Fruit fly (Drosophila melanogaster): ENCODE measurements around the gene Sap47.

Gene Sap47

DNA sequence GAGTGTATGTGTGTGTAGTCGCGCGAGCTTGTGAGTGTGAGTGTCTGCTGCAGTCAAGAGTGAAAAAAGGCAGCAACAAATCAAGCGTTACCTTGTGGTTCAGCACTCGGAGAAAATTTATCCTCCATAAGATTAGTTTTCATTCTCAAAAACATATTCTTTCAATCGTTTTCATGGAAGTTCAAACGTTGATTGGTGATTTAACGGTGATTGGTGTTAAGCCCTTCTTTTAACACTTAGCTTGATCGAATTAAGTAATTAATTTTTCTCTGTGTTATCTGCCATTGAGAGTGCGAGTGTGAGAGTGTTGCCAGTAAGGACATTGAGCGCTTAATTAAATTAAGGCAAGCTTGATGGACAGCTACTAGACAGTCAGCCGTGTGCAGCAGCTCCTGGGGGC is 35.2 kb upstream of the Sap47 start (continued):
- TF ChIP-seq bab2 (GFP tag; optimal IDR thresholded peaks at IDR 0.05) = no peak
- TF ChIP-seq dimm (GFP tag; IDR thresholded peaks at IDR 0.05) = no peak
- TF ChIP-seq lov (optimal IDR thresholded peaks at IDR 0.05) = no peak
- TF ChIP-seq lov (GFP tag; IDR thresholded peaks at IDR 0.05) = no peak
- TF ChIP-seq CG12769 (tag; optimal IDR thresholded peaks at IDR 0.05) = no peak
- TF ChIP-seq CG11398 (GFP tag; optimal IDR thresholded peaks at IDR 0.05) = no peak
- TF ChIP-seq CG10431 (GFP tag; optimal IDR thresholded peaks at IDR 0.05) = no peak
- TF ChIP-seq ab (GFP tag; optimal IDR thresholded peaks at IDR 0.05) = no peak
- no peak for TF ChIP-seq CG5953 (GFP tag; IDR thresholded peaks at IDR 0.05)
- no peak for TF ChIP-seq sob (GFP tag; IDR thresholded peaks at IDR 0.05)
- no peak for TF ChIP-seq CG9215 (GFP tag; IDR thresholded peaks at IDR 0.05)
- TF ChIP-seq Side (GFP tag; optimal IDR thresholded peaks at IDR 0.05) = no peak
- TF ChIP-seq ems (GFP tag; optimal IDR thresholded peaks at IDR 0.05) = no peak
- no peak for TF ChIP-seq Dfd (GFP tag; optimal IDR thresholded peaks at IDR 0.05)
- no peak for TF ChIP-seq CG17186 (GFP tag; optimal IDR thresholded peaks at IDR 0.05)
- no peak for TF ChIP-seq CG12104 (GFP tag; optimal IDR thresholded peaks at IDR 0.05)
- TF ChIP-seq CG18619 (GFP tag; optimal IDR thresholded peaks at IDR 0.05) = no peak
- no peak for TF ChIP-seq Dbx (GFP tag; IDR thresholded peaks at IDR 0.05)
- no peak for TF ChIP-seq CG2202 (tag; optimal IDR thresholded peaks at IDR 0.05)
- TF ChIP-seq hkb (optimal IDR thresholded peaks at IDR 0.05) = no peak
- no peak for TF ChIP-seq hkb (GFP tag; IDR thresholded peaks at IDR 0.05)
- TF ChIP-seq tap (tag; optimal IDR thresholded peaks at IDR 0.05) = no peak
- no peak for TF ChIP-seq CG8478 (optimal IDR thresholded peaks at IDR 0.05)
- no peak for TF ChIP-seq her (GFP tag; optimal IDR thresholded peaks at IDR 0.05)
- TF ChIP-seq lbe (GFP tag; optimal IDR thresholded peaks at IDR 0.05) = no peak
- no peak for TF ChIP-seq hbn (GFP tag; IDR thresholded peaks at IDR 0.05; ENCODE audit: partially characterized antibody)
- TF ChIP-seq CG3407 (GFP tag; optimal IDR thresholded peaks at IDR 0.05) = no peak
- TF ChIP-seq CG4707 (GFP tag; optimal IDR thresholded peaks at IDR 0.05) = no peak
- no peak for TF ChIP-seq seq (GFP tag; IDR thresholded peaks at IDR 0.05)
- no peak for TF ChIP-seq CG6791 (GFP tag; IDR thresholded peaks at IDR 0.05; ENCODE audit: partially characterized antibody)
- no peak for TF ChIP-seq HLH4C (GFP tag; IDR thresholded peaks at IDR 0.05; ENCODE audit: partially characterized antibody)
- no peak for TF ChIP-seq mirr (GFP tag; optimal IDR thresholded peaks at IDR 0.05)
- no peak for TF ChIP-seq Ssrp (tag; optimal IDR thresholded peaks at IDR 0.05)
- no peak for TF ChIP-seq tin (GFP tag; optimal IDR thresholded peaks at IDR 0.05)
- no peak for TF ChIP-seq Bgb (GFP tag; IDR thresholded peaks at IDR 0.05; ENCODE audit: partially characterized antibody)
- no peak for TF ChIP-seq CG13287 (GFP tag; IDR thresholded peaks at IDR 0.05; ENCODE audit: partially characterized antibody)
- no peak for TF ChIP-seq CG1792 (GFP tag; optimal IDR thresholded peaks at IDR 0.05)
- TF ChIP-seq CkIIα-i1 (GFP tag; IDR thresholded peaks at IDR 0.05) = no peak
- TF ChIP-seq Doc3 (GFP tag; IDR thresholded peaks at IDR 0.05; ENCODE audit: partially characterized antibody) = no peak
- no peak for TF ChIP-seq knrl (GFP tag; IDR thresholded peaks at IDR 0.05; ENCODE audit: partially characterized antibody)
- no peak for TF ChIP-seq GATAe (GFP tag; conservative IDR thresholded peaks at IDR 0.05)

DNA sequence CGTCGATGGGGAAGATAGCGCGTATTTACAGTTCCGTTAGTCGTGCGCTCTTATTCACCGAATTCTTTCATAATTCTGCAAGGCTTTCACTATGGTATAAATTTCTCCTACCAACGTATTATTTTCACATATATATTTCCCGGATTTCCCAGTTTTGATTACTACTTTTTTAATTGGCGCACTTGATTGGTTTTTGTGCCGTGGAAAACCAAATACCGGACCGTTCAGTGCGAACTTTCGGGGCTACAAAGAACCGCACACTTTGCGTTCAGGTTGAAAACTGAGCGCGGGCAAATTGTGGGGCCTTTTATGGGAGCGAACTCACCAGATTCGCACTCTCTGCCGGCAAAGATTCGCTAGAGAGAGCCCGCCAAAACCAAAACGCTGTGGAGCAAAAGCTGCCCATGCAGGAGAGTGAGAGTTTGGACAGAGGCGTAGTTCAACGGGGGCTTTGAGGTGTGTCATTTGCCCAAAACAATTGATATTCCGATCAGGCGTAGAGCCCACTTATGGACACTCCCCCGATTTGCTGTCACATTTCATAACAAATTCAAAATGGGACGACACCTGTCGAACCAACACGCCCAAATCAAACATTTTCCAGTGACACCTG is 33.7 kb upstream of the Sap47 start:
- TF ChIP-seq tgo (GFP tag; IDR thresholded peaks at IDR 0.05) = 0 out of 3 replicates have a peak, but pooled peaks have one; percentile 27
- peak; percentile 61 for TF ChIP-seq vvl (GFP tag; IDR thresholded peaks at IDR 0.05)
- peak; percentile 69 for TF ChIP-seq NFAT (GFP tag; IDR thresholded peaks at IDR 0.05)
- peak; percentile 21; the same call in 1 of the 2 replicates for TF ChIP-seq MBD-R2 (GFP tag; IDR thresholded peaks at IDR 0.05)
- peak; percentile 69 for TF ChIP-seq sob (GFP tag; IDR thresholded peaks at IDR 0.05)
- TF ChIP-seq rib (GFP tag; IDR thresholded peaks at IDR 0.05) = peak; percentile 73; the same call in 1 of the 2 replicates
- TF ChIP-seq CG6689 (GFP tag; IDR thresholded peaks at IDR 0.05) = peak; percentile 27; the same call in 1 of the 2 replicates
- peak; percentile 47 for TF ChIP-seq Rx (GFP tag; IDR thresholded peaks at IDR 0.05)
- TF ChIP-seq HLH3B (GFP tag; IDR thresholded peaks at IDR 0.05) = 0 out of 2 replicates have a peak, but pooled peaks have one; percentile 14
- TF ChIP-seq row (GFP tag; IDR thresholded peaks at IDR 0.05) = peak; percentile 75
- TF ChIP-seq Optix (GFP tag; IDR thresholded peaks at IDR 0.05) = peak; percentile 39; the same call in 1 of the 3 replicates
- peak; percentile 67 for TF ChIP-seq ranshi (GFP tag; IDR thresholded peaks at IDR 0.05)
- TF ChIP-seq Taf1 (GFP tag; IDR thresholded peaks at IDR 0.05) = peak; percentile 35; the same call in 1 of the 2 replicates
- peak; percentile 44 for TF ChIP-seq klu (GFP tag; IDR thresholded peaks at IDR 0.05)
- TF ChIP-seq al (GFP tag; IDR thresholded peaks at IDR 0.05) = peak; percentile 55

Measured in whole organism, embryonic.